Fruit fly (Drosophila melanogaster) whole organism, embryonic: ENCODE results near the gene rin.

ENCODE experiments used
- Adf1 ChIP-seq: fragments of 200-800 bp; sonication (Bioruptor generic); IDR thresholded peaks from 2 replicates; pipeline ENCODE4 v1.3.6; 2022; ENCODE audit warnings: missing biosample characterization, missing genetic modification characterization
- CG10267 ChIP-seq: fragments of 200-800 bp; sonication (Bioruptor generic); optimal IDR thresholded peaks from 2 replicates; lab custom pipeline; 2018; ENCODE audit warnings: missing biosample characterization, mild to moderate bottlenecking, missing genetic modification characterization, moderate library complexity
- CG10462 ChIP-seq: fragments of 200-800 bp; sonication (Bioruptor generic); optimal IDR thresholded peaks from 2 replicates; lab custom pipeline; 2016; ENCODE audit warnings: missing biosample characterization, missing genetic modification characterization
- CG14710 ChIP-seq: fragments of 200-800 bp; sonication (Bioruptor generic); optimal IDR thresholded peaks from 3 replicates; lab custom pipeline; 2019; ENCODE audit warnings: missing biosample characterization, mild to moderate bottlenecking, missing genetic modification characterization, moderate library complexity
- CG17328 ChIP-seq: fragments of 200-800 bp; sonication (Bioruptor generic); IDR thresholded peaks from 2 replicates; pipeline ENCODE4 v1.3.6; 2022; ENCODE audit warnings: missing biosample characterization, missing genetic modification characterization
- CG17361 ChIP-seq: fragments of 200-800 bp; sonication (Bioruptor generic); IDR thresholded peaks from 3 replicates; pipeline ENCODE4 v1.3.6; 2022; ENCODE audit warnings: missing biosample characterization, missing genetic modification characterization
- CG2116 ChIP-seq: fragments of 200-800 bp; sonication (Bioruptor generic); optimal IDR thresholded peaks from 3 replicates; lab custom pipeline; 2018; ENCODE audit warnings: missing biosample characterization, mild to moderate bottlenecking, missing genetic modification characterization
- CG2712 ChIP-seq: fragments of 200-800 bp; optimal IDR thresholded peaks from 3 replicates; lab custom pipeline; 2019; ENCODE audit warnings: missing biosample characterization, mild to moderate bottlenecking, missing genetic modification characterization, moderate library complexity
- CG34422 ChIP-seq: fragments of 200-800 bp; sonication (Bioruptor generic); IDR thresholded peaks from 3 replicates; pipeline ENCODE4 v1.3.6; 2022; ENCODE audit warnings: missing biosample characterization, missing genetic modification characterization
- CG4730 ChIP-seq: fragments of 200-800 bp; sonication (Bioruptor generic); IDR thresholded peaks from 2 replicates; pipeline ENCODE4 v1.3.6; 2022; ENCODE audit warnings: missing biosample characterization, missing genetic modification characterization
- CG6654 ChIP-seq: fragments of 200-800 bp; sonication (Bioruptor generic); optimal IDR thresholded peaks from 2 replicates; lab custom pipeline; 2017; ENCODE audit warnings: missing biosample characterization, mild to moderate bottlenecking, missing genetic modification characterization
- CG7271 ChIP-seq: fragments of 200-800 bp; sonication (Bioruptor generic); optimal IDR thresholded peaks from 2 replicates; lab custom pipeline; 2018; ENCODE audit warnings: missing biosample characterization, mild to moderate bottlenecking, missing genetic modification characterization, moderate library complexity
- CG7839 ChIP-seq: fragments of 200-800 bp; sonication (Bioruptor generic); optimal IDR thresholded peaks from 3 replicates; lab custom pipeline; 2018; ENCODE audit warnings: missing biosample characterization, mild to moderate bottlenecking, missing genetic modification characterization, moderate library complexity
- CG8089 ChIP-seq: fragments of 200-800 bp; sonication (Bioruptor generic); optimal IDR thresholded peaks from 3 replicates; lab custom pipeline; 2016; ENCODE audit warnings: missing biosample characterization, missing genetic modification characterization
- CG8281 ChIP-seq: fragments of 200-800 bp; sonication (Bioruptor generic); optimal IDR thresholded peaks from 2 replicates; lab custom pipeline; 2018; ENCODE audit warnings: missing biosample characterization, mild to moderate bottlenecking, missing genetic modification characterization, moderate library complexity
- CG9437 ChIP-seq: fragments of 200-800 bp; sonication (Bioruptor generic); optimal IDR thresholded peaks from 2 replicates; lab custom pipeline; 2018; ENCODE audit warnings: missing biosample characterization, mild to moderate bottlenecking, missing genetic modification characterization
- CHES-1-like ChIP-seq: fragments of 200-800 bp; sonication (Bioruptor generic); optimal IDR thresholded peaks from 2 replicates; lab custom pipeline; 2016; ENCODE audit warnings: missing biosample characterization, missing genetic modification characterization
- CTCF ChIP-seq: fragments of 200-800 bp; sonication (Bioruptor generic); optimal IDR thresholded peaks from 2 replicates; lab custom pipeline; 2017; ENCODE audit warnings: missing biosample characterization, mild to moderate bottlenecking, missing genetic modification characterization, moderate library complexity
- CoRest ChIP-seq: fragments of 200-800 bp; sonication (Bioruptor generic); optimal IDR thresholded peaks from 3 replicates; lab custom pipeline; 2018; ENCODE audit warnings: missing biosample characterization, mild to moderate bottlenecking, missing genetic modification characterization, moderate library complexity
- Dip2 ChIP-seq: fragments of 200-800 bp; sonication (Bioruptor generic); IDR thresholded peaks from 2 replicates; pipeline ENCODE4 v1.3.6; 2022; ENCODE audit warnings: missing biosample characterization, missing genetic modification characterization
- Doc3 ChIP-seq: fragments of 200-800 bp; sonication (Bioruptor generic); IDR thresholded peaks from 3 replicates; pipeline ENCODE4 v1.3.6; 2022; ENCODE audit warnings: missing biosample characterization, missing genetic modification characterization; ENCODE audit not compliant: partially characterized antibody
- Ets65A ChIP-seq: fragments of 200-800 bp; sonication (Bioruptor generic); peaks from one replicate; lab custom pipeline; 2016; ENCODE audit warnings: missing biosample characterization, missing genetic modification characterization
- Med ChIP-seq: fragments of 200-800 bp; sonication (Bioruptor generic); peaks from one replicate; lab custom pipeline; 2016; ENCODE audit warnings: missing biosample characterization, missing genetic modification characterization, mild to moderate bottlenecking, inconsistent platforms, moderate library complexity
- Ptx1 ChIP-seq: fragments of 200-800 bp; sonication (Bioruptor generic); IDR thresholded peaks from 2 replicates; pipeline ENCODE4 v1.3.6; 2022; ENCODE audit warnings: missing biosample characterization, missing genetic modification characterization
- Tbp ChIP-seq: fragments of >200 bp; optimal IDR thresholded peaks from 2 replicates; lab custom pipeline; 2018; ENCODE audit warnings: missing biosample characterization, missing genetic modification characterization
- Trl ChIP-seq, 3 experiments: fragments of >200 bp in 2 of 3; fragments of 200-800 bp in 1 of 3; sonication (Bioruptor generic) in 1 of 3; optimal IDR thresholded peaks; 2 replicates in 1 of 3; 3 replicates in 2 of 3; lab custom pipeline; 2016 to 2017; ENCODE audit warnings: missing biosample characterization in 1 of 3, missing genetic modification characterization in 1 of 3
- abd-A ChIP-seq: fragments of 200-800 bp; sonication (Bioruptor generic); optimal IDR thresholded peaks from 3 replicates; lab custom pipeline; 2019; ENCODE audit warnings: missing biosample characterization, mild to moderate bottlenecking, missing genetic modification characterization, moderate library complexity
- cad ChIP-seq: fragments of >200 bp; optimal IDR thresholded peaks from 2 replicates; lab custom pipeline; 2017; ENCODE audit warnings: missing biosample characterization, missing genetic modification characterization
- gfzf ChIP-seq: fragments of 200-800 bp; sonication (Bioruptor generic); optimal IDR thresholded peaks from 2 replicates; lab custom pipeline; 2016; ENCODE audit warnings: missing biosample characterization, mild to moderate bottlenecking, missing genetic modification characterization, moderate library complexity
- grn ChIP-seq: fragments of 200-800 bp; sonication (Bioruptor generic); optimal IDR thresholded peaks from 3 replicates; lab custom pipeline; 2017; ENCODE audit warnings: missing biosample characterization, missing genetic modification characterization
- gt ChIP-seq: fragments of 200-800 bp; sonication (Bioruptor generic); IDR thresholded peaks from 2 replicates; pipeline ENCODE4 v1.3.6; 2022; ENCODE audit warnings: missing biosample characterization, missing genetic modification characterization
- hkb ChIP-seq, 2 experiments: fragments of 200-800 bp in 1 of 2; fragments of >200 bp in 1 of 2; sonication (Bioruptor generic) in 1 of 2; IDR thresholded peaks in 1 of 2; optimal IDR thresholded peaks in 1 of 2; 2 replicates each; pipeline versions ENCODE4 v1.3.6 to Lab custom; 2017 to 2022; ENCODE audit warnings: missing biosample characterization in 1 of 2, missing genetic modification characterization in 1 of 2
- lab ChIP-seq: fragments of 200-800 bp; sonication (Bioruptor generic); optimal IDR thresholded peaks from 3 replicates; lab custom pipeline; 2017; ENCODE audit warnings: missing biosample characterization, missing genetic modification characterization, mild to moderate bottlenecking, moderate library complexity, missing genetic modification reagents
- lola ChIP-seq, 3 experiments: fragments of >200 bp in 2 of 3; fragments of 200-800 bp in 1 of 3; sonication (Bioruptor generic) in 1 of 3; optimal IDR thresholded peaks; 2 replicates each; lab custom pipeline; 2017 to 2019; ENCODE audit warnings: missing biosample characterization in 3 of 3, missing genetic modification characterization in 3 of 3, mild to moderate bottlenecking in 1 of 3, moderate library complexity in 1 of 3
- nerfin-1 ChIP-seq: fragments of 200-800 bp; sonication (Bioruptor generic); optimal IDR thresholded peaks from 3 replicates; lab custom pipeline; 2019; ENCODE audit warnings: missing biosample characterization, mild to moderate bottlenecking, missing genetic modification characterization, moderate library complexity
- nmo ChIP-seq: fragments of 200-800 bp; sonication (Bioruptor generic); optimal IDR thresholded peaks from 2 replicates; lab custom pipeline; 2018; ENCODE audit warnings: missing biosample characterization, mild to moderate bottlenecking, missing genetic modification characterization, moderate library complexity
- pita ChIP-seq: fragments of 200-800 bp; sonication (Bioruptor generic); optimal IDR thresholded peaks from 2 replicates; lab custom pipeline; 2017; ENCODE audit warnings: missing biosample characterization, mild to moderate bottlenecking, missing genetic modification characterization
- prd ChIP-seq, 3 experiments: fragments of >200 bp in 2 of 3; fragments of 200-800 bp in 1 of 3; sonication (Bioruptor generic) in 1 of 3; optimal IDR thresholded peaks in 2 of 3; IDR thresholded peaks in 1 of 3; 2 replicates in 2 of 3; 3 replicates in 1 of 3; pipeline versions ENCODE4 v1.3.6 to Lab custom; 2017 to 2022; ENCODE audit warnings: missing biosample characterization in 1 of 3, missing genetic modification characterization in 1 of 3
- scrt ChIP-seq: fragments of 200-800 bp; sonication (Bioruptor generic); optimal IDR thresholded peaks from 2 replicates; lab custom pipeline; 2018; ENCODE audit warnings: missing biosample characterization, mild to moderate bottlenecking, missing genetic modification characterization, moderate library complexity
- sens ChIP-seq: fragments of 200-800 bp; sonication (Bioruptor generic); peaks from one replicate; lab custom pipeline; 2016; ENCODE audit warnings: missing biosample characterization, missing genetic modification characterization
- sqz ChIP-seq: fragments of 200-800 bp; sonication (Bioruptor generic); optimal IDR thresholded peaks from 3 replicates; lab custom pipeline; 2018; ENCODE audit warnings: missing biosample characterization, mild to moderate bottlenecking, missing genetic modification characterization
- stwl ChIP-seq: fragments of 200-800 bp; sonication (Bioruptor generic); optimal IDR thresholded peaks from 3 replicates; lab custom pipeline; 2018; ENCODE audit warnings: missing biosample characterization, mild to moderate bottlenecking, missing genetic modification characterization, moderate library complexity
- tap ChIP-seq: fragments of 200-800 bp; optimal IDR thresholded peaks from 3 replicates; lab custom pipeline; 2019; ENCODE audit warnings: missing biosample characterization, mild to moderate bottlenecking, missing genetic modification characterization, moderate library complexity
- trem ChIP-seq: fragments of 200-800 bp; optimal IDR thresholded peaks from 3 replicates; lab custom pipeline; 2019; ENCODE audit warnings: missing biosample characterization, mild to moderate bottlenecking, missing genetic modification characterization, moderate library complexity
- trh ChIP-seq: fragments of 200-800 bp; sonication (Bioruptor generic); optimal IDR thresholded peaks from 2 replicates; lab custom pipeline; 2016; ENCODE audit warnings: missing biosample characterization, missing genetic modification characterization
- tx ChIP-seq: fragments of 200-800 bp; sonication (Bioruptor generic); optimal IDR thresholded peaks from 2 replicates; lab custom pipeline; 2016; ENCODE audit warnings: missing biosample characterization, missing genetic modification characterization

The rin gene

dm6 chr3R:13674492-13675033 is 27.8 kb downstream of the rin start, which contains the start of gene Task6:
TSS of gene Task6 (minus strand) at chr3R:13674542.
- no peak for TF ChIP-seq Ets65A
- peak; percentile 99 for TF ChIP-seq CG6654 (GFP tag; lab: Kevin White, UChicago)
- TF ChIP-seq pita (GFP tag; lab: Kevin White, UChicago), result peak; percentile 84
- no peak for TF ChIP-seq tx
- TF ChIP-seq CG10462 (GFP tag; lab: Kevin White, UChicago), result no peak
- TF ChIP-seq CG8089, result no peak
- TF ChIP-seq nerfin-1 (tag; lab: Kevin White, UChicago), result peak; percentile 79
- TF ChIP-seq stwl (tag; lab: Kevin White, UChicago), result peak; percentile 23
- TF ChIP-seq cad (GFP tag; lab: Kevin White, UChicago), result peak; percentile 78
- peak; percentile 48 for TF ChIP-seq CG14710
- peak; percentile 6 for TF ChIP-seq sqz (GFP tag; lab: Kevin White, UChicago)
- TF ChIP-seq Trl (optimal IDR thresholded peaks at IDR 0.05; lab: Kevin White, UChicago), result peak in 1 of 2 experiments; percentile 20
- no peak for TF ChIP-seq Trl (GFP tag; optimal IDR thresholded peaks at IDR 0.05; lab: Kevin White, UChicago)
- peak; percentile 27 for TF ChIP-seq hkb (optimal IDR thresholded peaks at IDR 0.05; lab: Kevin White, UChicago)
- no peak for TF ChIP-seq hkb (GFP tag; IDR thresholded peaks at IDR 0.05; lab: Robert Waterston, UW)
- TF ChIP-seq Doc3 (GFP tag; lab: Robert Waterston, UW), result no peak
- TF ChIP-seq prd (optimal IDR thresholded peaks at IDR 0.05; lab: Kevin White, UChicago), result no peak
- TF ChIP-seq prd (GFP tag; IDR thresholded peaks at IDR 0.05; lab: Robert Waterston, UW), result no peak
- peak; percentile 42 for TF ChIP-seq Tbp (GFP tag; lab: Kevin White, UChicago)
- peak; percentile 7 for TF ChIP-seq CG9437
- TF ChIP-seq sens (GFP tag; lab: Kevin White, UChicago), result peak; percentile 75
- peak; percentile 6 for TF ChIP-seq CG10267 (tag; lab: Kevin White, UChicago)
- no peak for TF ChIP-seq grn (GFP tag; lab: Kevin White, UChicago)
- peak; percentile 1 for TF ChIP-seq CG2712 (tag; lab: Kevin White, UChicago)
- peak; percentile 39 for TF ChIP-seq nmo (GFP tag; lab: Kevin White, UChicago)
- peak; percentile 9 for TF ChIP-seq trem (tag; lab: Kevin White, UChicago)
- peak; percentile 67 for TF ChIP-seq CTCF (GFP tag; lab: Kevin White, UChicago)
- TF ChIP-seq scrt (GFP tag; lab: Kevin White, UChicago), result peak; percentile 66
- TF ChIP-seq CoRest (tag; lab: Kevin White, UChicago), result peak; percentile 14
- peak; percentile 17 for TF ChIP-seq CG2116

- TF ChIP-seq abd-A (tag; lab: Kevin White, UChicago) (no peak), CG4730 (GFP tag; lab: Robert Waterston, UW) (peak; percentile 60), CG8281 (tag; lab: Kevin White, UChicago) (no peak), lab (GFP tag; lab: Kevin White, UChicago) (peak; percentile 61), CG7839 (tag; lab: Kevin White, UChicago) (peak; percentile 39), CG7271 (tag; lab: Kevin White, UChicago) (no peak), sens (GFP tag; lab: Kevin White, UChicago) (peak; percentile 89), tap (tag; lab: Kevin White, UChicago) (no peak), Adf1 (no peak), CHES-1-like (GFP tag; lab: Kevin White, UChicago) (peak; percentile 46), CG34422 (GFP tag; lab: Robert Waterston, UW) (peak; percentile 81), Med (GFP tag; lab: Kevin White, UChicago) (peak; percentile 93), stwl (tag; lab: Kevin White, UChicago) (peak; percentile 39), Dip2 (GFP tag; lab: Robert Waterston, UW) (no peak), CG9437 (peak; percentile 17), Ptx1 (GFP tag; lab: Robert Waterston, UW) (peak; percentile 83), gt (GFP tag; lab: Robert Waterston, UW) (no peak; the same call in 1 of the 2 replicates), gfzf (GFP tag; lab: Kevin White, UChicago) (peak; percentile 86), CoRest (tag; lab: Kevin White, UChicago) (peak; percentile 27), CG17361 (peak; percentile 33; the same call in 1 of the 3 replicates), lola (GFP tag; optimal IDR thresholded peaks at IDR 0.05; lab: Kevin White, UChicago) (peak in 1 of 3 experiments; percentile 20), trh (GFP tag; lab: Kevin White, UChicago) (peak; percentile 56), CG17328 (GFP tag; lab: Robert Waterston, UW) (peak; percentile 83)
Observed at dm6 chr3R:13676137-13677086, 29.6 kb downstream of the rin start, which contains the start of the genes Lkb1 and CG9588. TSS of gene Lkb1 (plus strand) at chr3R:13676549. TSS of gene CG9588 (minus strand) at chr3R:13676681.
